Worm (Caenorhabditis elegans) whole organism, L4/young adult: ENCODE data around the gene Y105C5B.9.
A peak's percentile ranks its signal among the peaks of the same experiment; 100 is the strongest.

Experiments used
- W03F9.2 ChIP-seq: fragments of 150-350 bp; optimal IDR thresholded peaks from 2 replicates; lab custom pipeline; 2014; ENCODE audit warnings: missing biosample characterization, missing genetic modification characterization
- dao-5 ChIP-seq: sonication (generic microtip); optimal IDR thresholded peaks from 2 replicates; lab custom pipeline; 2016; ENCODE audit warnings: missing genotype, missing genetic modification characterization, moderate library complexity, missing compliant biosample characterization
- him-1 ChIP-seq: sonication (generic microtip); optimal IDR thresholded peaks from 2 replicates; lab custom pipeline; 2016; ENCODE audit warnings: missing genotype, missing genetic modification reagents, missing genetic modification characterization, missing compliant biosample characterization

The Y105C5B.9 gene

DNA sequence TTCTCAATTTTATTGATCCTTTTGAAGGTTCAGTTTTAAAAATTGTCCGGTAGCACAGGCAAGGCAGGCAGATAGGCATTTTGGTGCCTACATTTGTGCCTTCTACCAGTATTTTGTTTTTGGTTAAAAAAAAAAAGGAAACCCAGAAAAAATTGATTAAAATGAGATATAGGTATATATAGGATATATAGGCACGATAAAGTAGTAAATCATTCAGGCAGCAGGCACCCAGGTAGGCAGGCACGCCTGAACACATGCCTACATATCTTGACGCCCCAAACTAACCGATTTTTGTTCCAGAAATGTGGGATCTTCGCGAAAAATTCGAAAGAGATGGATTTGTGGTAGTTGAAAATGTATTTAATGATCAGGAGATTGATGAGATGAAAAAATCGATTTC, at the start of gene Y105C5B.9:
Gene Y105C5B.9 (plus strand): TSS at position 301 of the 400 bp plus-strand sequence.
- no peak for TF ChIP-seq W03F9.2
- no peak for TF ChIP-seq dao-5 (tag; lab: Kevin White, UChicago)
- no peak for TF ChIP-seq him-1 (tag; lab: Kevin White, UChicago)

DNA sequence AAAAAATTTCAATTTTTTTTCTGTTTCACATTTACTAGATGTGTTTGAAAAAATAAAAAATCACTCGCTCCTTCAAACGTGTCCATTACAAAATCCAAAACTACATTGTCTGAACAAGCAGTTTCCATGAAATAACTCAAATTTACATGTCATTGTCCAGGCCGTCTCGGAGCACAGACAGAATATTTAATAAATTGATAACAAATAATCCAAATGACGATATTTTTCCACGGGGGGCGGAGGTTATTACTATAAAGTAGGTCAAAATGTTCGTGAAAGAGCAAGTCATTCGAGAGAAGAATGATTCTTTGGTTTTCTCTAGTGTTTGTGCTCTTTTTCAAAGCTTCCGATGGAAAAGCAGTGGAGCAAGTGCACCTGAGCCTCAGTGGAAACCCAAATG, 46.5 kb upstream of the Y105C5B.9 start, which contains the start of gene Y105C5B.3:
Gene Y105C5B.3 (plus strand): TSS at position 301 of the 400 bp plus-strand sequence.
- no peak for TF ChIP-seq W03F9.2
- no peak for TF ChIP-seq dao-5 (tag; lab: Kevin White, UChicago)

DNA sequence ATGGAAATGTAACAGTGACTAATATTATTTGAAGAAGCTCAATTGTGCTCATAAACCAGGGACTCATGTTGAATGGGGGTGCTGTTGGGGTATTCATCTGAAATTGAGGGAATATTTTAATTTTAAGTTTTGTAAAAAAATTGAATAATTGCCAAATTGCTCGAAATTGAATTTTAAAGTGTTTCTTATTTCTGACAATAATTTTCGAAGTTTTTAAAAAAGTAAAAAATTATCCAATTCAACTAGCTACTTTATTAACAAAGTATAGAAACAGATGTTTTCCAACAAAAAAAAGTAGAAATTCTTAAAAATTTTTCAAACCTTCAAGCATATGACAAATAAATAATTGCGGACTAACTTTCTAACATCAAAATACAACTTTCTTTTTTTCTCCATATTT, 36.2 kb upstream of the Y105C5B.9 start, which contains the start of gene srv-14:
Gene srv-14 (minus strand): TSS at position 101 of the 400 bp plus-strand sequence.
- no peak for TF ChIP-seq dao-5 (tag; lab: Kevin White, UChicago)
- no peak for TF ChIP-seq W03F9.2
- no peak for TF ChIP-seq him-1 (tag; lab: Kevin White, UChicago)

DNA sequence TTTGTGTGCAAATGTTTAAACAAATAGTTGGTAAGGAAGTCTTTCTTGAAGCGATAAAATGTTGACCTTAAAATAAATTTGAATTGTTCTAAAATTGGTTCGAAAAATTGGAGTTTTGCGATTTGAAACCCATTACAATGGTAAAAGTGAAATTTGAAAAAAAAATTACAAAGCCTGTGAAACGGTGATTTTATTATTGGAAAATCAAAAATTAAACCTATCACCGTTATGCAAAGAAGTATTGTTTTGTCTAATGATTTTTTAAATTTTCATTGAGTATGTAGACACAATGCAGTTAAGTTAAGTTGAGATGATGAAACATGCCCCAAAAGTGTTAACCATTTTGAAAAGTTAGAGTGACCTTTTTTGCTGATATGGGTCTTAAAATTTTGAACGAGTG, 35.6 kb upstream of the Y105C5B.9 start:
- TF ChIP-seq W03F9.2, result no peak
- TF ChIP-seq him-1 (tag; lab: Kevin White, UChicago), result no peak
- TF ChIP-seq dao-5 (tag; lab: Kevin White, UChicago), result no peak

DNA sequence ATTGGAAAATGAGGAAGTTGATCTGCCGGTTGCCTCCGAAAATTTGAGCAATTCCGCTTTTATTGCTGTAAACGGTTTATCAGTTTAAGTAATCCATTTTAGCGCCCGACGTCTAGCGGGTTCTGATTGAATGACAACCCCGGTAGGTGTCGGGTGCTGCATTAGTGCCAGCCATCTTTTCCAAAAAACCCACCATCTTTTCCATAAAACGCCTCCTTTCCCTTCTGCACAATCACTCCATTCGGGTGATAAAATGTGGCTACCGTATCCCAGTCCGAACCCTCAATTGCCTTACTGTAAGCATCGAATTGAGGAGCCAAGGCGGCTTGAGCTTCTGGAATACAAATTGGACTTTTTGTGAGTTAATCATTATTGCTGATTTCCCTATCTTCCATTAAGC, 30.2 kb upstream of the Y105C5B.9 start:
- TF ChIP-seq W03F9.2, result no peak
- no peak for TF ChIP-seq dao-5 (tag; lab: Kevin White, UChicago)
- no peak for TF ChIP-seq him-1 (tag; lab: Kevin White, UChicago)

DNA sequence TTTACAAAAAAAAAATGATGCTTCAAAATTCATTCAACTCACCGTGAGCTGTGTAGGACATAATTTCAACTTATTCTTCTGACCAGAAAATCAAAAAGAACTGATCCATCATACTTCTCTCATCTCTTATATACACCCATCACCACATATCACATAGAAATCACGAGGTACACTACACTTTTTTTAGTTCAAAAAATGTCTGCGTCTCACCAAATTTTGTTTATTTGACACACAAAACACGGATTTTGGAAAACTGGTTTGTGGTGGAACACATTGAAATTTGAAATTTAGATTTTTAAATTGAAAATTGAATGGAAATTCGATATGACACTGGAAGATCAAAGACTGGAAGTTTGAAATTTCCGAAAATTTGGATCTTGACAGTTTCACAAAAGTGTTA, 29.3 kb upstream of the Y105C5B.9 start, which contains the start of gene Y105C5B.5:
Gene Y105C5B.5 (minus strand): TSS at position 103 of the 400 bp plus-strand sequence.
- no peak for TF ChIP-seq W03F9.2
- no peak for TF ChIP-seq him-1 (tag; lab: Kevin White, UChicago)
- no peak for TF ChIP-seq dao-5 (tag; lab: Kevin White, UChicago)

DNA sequence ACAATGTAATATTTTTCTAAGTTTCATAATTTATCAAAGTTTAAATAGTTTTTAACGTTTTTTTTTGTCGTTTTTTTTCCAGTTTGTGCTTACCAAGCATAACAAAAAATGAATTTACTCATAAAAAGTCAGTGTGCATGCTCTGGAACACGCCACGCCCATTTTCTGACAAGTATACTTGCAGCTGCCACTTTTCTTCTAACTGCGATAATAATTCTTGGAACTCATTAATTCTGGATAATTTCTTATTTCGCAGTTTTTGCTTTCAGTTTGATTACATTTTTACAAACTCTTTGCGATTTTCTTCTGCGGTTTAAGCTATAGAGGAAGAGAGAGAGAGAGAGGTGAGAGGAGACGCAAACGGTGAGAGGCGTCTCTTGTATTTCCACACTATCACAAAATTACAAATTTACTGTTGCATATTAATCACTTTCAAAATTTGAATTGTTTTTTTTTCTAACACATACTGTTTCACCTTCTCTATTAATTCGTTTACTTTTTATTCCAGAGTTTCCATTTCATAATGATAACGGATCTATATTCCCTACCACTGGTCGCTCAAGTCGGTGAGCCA, 24.2 kb upstream of the Y105C5B.9 start, which contains the start of gene srv-15:
Gene srv-15 (plus strand): TSS at position 524 of the 574 bp plus-strand sequence.
- TF ChIP-seq W03F9.2 (no peak), him-1 (tag; lab: Kevin White, UChicago) (no peak), dao-5 (tag; lab: Kevin White, UChicago) (no peak)

DNA sequence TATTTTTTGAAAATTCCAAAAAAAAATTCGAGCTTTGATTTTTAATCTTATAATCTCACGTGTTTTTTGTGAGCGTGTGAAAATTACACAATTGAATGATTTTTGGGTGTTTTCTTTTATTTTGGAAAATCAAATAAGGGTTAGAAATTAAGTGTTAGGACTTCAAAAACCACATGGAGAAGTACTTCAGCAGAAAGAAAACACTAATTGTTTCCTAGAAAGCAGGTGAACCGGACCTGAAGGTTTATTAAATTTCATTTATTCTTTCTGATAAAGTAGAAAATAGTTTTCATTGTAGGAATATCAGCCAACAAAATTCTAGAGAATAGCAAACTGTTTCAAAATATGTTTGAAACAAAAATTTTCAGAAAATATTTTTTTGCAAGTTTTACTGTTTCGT, 22.1 kb upstream of the Y105C5B.9 start:
- TF ChIP-seq him-1 (tag; lab: Kevin White, UChicago) (no peak), W03F9.2 (no peak), dao-5 (tag; lab: Kevin White, UChicago) (no peak)

DNA sequence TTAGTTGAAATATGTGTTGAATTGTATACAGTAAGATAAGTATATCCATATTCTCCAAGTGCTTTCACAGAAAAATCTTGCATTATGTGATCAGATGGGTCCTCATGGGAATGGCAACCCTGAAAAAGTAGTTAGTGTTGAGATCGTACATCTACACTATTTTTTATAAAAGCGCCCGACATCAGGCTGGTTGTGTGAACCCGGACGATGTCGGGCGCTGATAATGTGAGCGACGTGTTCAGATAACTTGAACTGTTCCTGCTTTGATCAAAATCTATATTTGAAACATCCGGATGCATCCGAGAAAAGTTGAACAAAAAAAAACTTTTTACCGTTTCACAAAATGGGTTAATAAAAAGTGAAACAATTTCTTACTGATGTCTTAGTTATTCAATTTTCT, 15.3 kb upstream of the Y105C5B.9 start:
- TF ChIP-seq W03F9.2, result no peak
- TF ChIP-seq dao-5 (tag; lab: Kevin White, UChicago), result no peak
- TF ChIP-seq him-1 (tag; lab: Kevin White, UChicago), result no peak

DNA sequence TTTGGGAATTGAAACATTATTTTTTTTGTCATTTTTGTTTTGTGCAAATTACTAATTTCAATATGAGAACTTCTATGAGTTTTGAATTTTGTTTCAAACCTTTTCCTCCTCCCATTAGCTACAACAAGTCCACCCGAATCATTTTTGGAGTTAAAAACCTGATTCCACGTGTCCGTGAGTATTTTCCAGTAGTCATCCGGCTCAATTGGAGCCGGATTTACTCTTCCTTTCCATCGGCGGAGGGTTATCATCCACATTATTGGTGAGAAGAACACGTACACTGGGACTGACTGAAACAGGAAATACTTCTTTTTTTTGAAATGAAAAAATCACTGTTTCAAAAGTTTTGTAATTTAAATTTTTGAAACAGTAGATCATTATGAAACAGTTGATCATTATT, 7.4 kb upstream of the Y105C5B.9 start:
- TF ChIP-seq him-1 (tag; lab: Kevin White, UChicago) (no peak), W03F9.2 (no peak), dao-5 (tag; lab: Kevin White, UChicago) (no peak)

DNA sequence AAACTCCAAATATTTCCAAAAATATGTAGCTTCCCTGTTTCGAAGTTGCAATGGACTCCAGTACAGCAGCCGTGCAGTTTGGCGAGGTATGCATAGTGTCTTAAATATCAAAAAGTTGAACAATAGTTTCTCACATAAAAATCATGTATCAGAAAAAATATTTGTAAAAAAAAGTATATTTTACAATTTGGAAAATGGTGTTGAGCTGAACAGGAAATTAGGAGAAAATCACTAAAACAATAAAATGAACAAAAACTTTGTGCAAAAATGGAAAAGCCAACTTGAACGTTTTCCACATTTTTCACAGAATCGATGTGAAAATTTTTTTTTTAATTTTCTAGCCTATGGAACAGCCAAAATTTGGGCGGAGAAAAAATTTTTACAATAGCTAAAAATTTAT, 3.6 kb upstream of the Y105C5B.9 start, which contains the start of gene Y105C5B.8:
Gene Y105C5B.8 (minus strand): TSS at position 101 of the 400 bp plus-strand sequence.
- TF ChIP-seq dao-5 (tag; lab: Kevin White, UChicago), result no peak
- no peak for TF ChIP-seq W03F9.2

DNA sequence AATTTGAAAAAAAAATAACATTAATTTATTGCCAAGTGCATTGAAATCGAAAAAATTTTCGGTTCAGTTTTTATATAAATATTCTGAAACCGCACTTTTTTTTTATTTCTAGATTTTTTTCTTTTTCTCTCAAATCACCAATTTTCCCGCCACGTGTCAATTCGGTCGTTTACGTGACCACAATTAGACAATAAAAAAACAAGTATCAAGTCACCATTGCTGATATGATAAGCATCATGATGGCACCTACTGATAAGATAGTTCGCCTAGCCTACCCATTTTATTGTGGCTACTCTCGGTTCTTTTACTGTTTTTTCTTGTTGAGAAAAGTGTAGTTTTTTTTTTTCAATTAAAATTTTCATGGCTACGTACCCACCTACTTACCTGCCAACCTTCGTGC, 550 bp upstream of the Y105C5B.9 start:
- TF ChIP-seq W03F9.2 (no peak), him-1 (tag; lab: Kevin White, UChicago) (no peak), dao-5 (tag; lab: Kevin White, UChicago) (no peak)

DNA sequence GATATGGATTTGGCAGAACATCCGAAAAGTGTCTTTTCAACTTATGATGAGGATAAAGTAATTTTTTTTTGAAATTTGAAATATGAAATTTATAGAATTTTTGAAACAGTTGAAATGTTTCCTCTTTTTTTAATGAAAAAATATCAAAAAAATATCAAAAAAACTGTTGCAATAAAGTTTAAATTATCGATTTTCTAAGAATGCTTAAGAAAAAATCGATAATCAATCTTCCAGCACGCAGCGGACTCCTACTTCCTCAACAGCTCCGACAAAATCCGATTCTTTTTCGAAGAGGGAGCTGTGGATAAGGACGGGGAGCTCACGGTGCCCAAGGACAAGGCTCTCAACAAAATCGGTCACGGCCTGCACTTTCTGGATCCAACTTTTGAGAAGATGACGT, 313 bp downstream of the Y105C5B.9 start:
- TF ChIP-seq W03F9.2 (no peak), dao-5 (tag; lab: Kevin White, UChicago) (no peak), him-1 (tag; lab: Kevin White, UChicago) (no peak)

DNA sequence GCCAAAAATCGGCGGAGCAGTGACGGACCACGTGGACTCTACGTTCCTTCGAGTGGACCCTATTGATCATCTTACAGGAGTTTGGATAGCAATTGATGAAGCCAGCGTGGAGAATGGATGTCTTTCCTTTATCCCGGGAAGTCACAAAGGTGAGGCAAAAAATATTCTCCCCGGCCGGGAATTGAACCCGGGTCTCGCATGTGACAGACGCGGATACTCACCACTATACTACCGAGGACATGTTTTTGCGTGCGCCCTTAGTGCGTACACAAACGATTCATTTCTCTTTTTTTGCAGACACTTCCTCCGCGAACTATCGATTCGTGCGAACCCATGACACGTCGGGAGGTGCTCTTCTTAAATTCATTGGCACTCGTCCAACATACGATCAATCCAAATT, 795 bp downstream of the Y105C5B.9 start:
- no peak for TF ChIP-seq W03F9.2
- TF ChIP-seq him-1 (tag; lab: Kevin White, UChicago), result no peak
- TF ChIP-seq dao-5 (tag; lab: Kevin White, UChicago), result no peak

DNA sequence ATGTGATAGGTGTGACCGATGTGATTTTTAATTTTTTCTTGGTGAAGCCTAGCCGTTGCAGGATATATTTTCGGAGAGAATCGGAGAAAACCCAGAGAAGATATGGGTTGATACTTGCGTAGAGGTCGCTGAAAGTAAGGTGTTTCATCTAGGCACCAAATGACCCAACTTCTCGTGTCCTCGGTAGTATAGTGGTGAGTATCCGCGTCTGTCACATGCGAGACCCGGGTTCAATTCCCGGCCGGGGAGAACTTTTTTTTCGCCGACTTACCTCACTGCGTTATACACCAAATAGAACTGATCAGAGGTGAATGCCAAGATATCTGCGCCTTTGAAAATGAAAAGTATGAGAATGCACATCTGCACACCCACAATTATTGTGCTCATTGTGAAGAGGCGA, 1.5 kb downstream of the Y105C5B.9 start:
- TF ChIP-seq him-1 (tag; lab: Kevin White, UChicago), result no peak
- peak; percentile 21 for TF ChIP-seq W03F9.2
- no peak for TF ChIP-seq dao-5 (tag; lab: Kevin White, UChicago)
